Worm (Caenorhabditis elegans): ENCODE measurements around the gene T07D4.5.

The T07D4.5 gene

DNA sequence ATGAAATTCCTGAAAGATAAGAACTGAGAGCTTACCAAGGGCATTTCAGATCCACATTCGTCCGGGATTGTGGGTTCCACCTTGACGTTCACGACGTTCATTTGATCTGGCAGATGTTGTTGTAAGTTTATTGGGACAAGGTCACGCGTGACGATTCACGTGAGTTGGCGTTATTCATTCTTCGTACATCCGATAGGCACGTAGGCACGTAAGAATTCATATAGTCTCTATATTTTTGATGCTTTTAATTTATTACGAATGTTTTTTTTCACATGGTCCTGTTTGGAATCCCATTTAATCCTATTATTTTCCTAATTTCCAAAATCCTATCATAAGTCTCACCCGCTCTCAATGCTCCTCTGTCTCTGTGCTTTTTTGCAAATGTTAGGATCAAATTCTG, 27.8 kb upstream of the T07D4.5 start, which contains the start of gene B0457.4:
TSS of gene B0457.4 (minus strand) at position 101 of the 400 bp plus-strand sequence.
- TF ChIP-seq unc-62 (GFP tag; optimal IDR thresholded peaks at IDR 0.05) = no peak

DNA sequence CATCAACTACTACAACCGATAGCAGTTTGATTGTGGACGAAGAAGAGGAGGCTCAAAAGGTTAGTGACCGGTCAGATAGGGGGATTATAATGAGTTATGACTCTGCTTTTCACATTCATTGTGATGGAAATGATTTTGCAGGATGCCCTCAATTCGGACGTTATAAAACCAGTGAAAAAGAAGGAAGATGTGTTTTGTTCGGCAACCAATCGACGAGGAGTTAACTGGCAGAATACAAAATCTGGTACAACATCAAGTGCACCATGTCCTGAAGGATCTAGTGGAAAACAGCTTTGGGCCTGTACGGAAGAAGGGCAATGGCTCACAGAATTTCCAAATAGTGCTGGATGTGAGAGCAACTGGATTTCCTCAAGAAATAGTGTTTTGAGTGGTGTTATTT, 19.7 kb upstream of the T07D4.5 start:
- TF ChIP-seq unc-62 (GFP tag; optimal IDR thresholded peaks at IDR 0.05) = no peak

DNA sequence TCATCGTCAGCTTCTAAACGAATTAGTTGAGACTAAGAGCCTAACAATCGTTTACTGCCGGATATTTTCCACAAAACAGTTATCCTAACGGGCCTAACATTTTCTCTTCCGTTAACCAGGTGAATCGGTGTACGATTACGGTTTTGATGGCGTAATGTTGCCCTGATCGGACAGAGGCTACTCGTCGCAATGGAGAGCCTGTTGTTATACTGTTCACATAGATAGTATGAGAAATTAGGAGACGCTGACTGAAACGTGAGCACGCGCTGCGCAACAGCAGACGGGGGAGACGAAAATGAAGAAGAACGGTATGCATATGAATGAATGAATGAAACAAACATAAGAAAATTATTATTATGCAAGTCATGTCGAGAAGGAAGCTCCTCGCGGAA, 15.2 kb upstream of the T07D4.5 start:
- TF ChIP-seq unc-62 (GFP tag; optimal IDR thresholded peaks at IDR 0.05) = no peak

DNA sequence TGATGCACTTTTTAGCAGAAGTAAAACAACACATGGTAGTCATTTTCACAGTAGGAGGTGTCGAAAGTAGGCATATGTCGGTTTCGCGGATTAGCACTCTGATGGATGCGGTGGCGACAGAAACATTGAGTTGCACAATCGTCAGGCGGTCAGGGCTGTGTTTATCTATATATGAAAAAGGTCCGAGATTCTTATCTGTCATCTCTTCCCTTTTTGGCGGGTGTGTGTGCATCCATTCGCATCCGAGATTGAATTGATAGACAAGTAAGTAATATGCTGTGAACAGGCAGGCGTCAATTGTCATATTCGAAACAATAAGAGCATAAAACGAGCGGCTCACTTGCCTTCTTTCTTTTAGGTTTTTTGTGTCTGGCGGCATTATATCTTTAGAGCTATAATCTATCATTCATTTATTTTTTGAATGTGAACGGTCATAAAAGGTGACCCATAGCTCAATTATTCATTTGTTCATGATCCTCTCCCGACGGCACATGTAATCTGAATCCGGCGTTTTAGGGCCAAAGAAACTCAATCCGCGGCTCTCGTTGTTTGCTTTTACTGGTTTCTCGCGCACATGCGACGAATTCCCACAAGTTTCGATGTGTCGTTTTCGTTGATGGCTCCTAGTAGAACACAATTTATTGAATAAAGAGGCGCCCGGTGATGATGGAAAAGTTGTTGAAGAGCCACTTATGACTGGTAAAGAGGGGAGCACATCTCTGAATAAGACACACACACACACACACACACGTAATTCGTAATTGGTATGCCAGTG, 14.6 kb upstream of the T07D4.5 start:
- no peak for TF ChIP-seq unc-62 (GFP tag; optimal IDR thresholded peaks at IDR 0.05)

DNA sequence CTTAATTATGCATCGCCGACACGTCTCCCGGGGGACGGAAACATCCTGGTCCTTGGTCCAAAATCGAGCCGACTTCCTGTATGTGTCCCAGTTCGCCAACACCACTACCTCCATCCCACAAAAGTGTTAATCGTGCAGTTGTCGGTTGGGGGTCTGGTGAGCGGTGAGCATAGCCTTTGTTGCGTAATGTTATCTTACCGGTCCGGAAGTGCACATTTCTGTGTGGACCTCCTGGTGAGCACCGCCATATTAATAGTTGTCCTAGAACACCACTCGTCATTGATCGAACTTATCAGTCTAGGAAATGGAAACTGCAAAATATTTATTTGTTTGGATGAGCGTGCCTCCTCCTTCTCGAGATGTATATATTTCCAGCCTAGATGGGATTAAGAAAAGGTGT, 13.1 kb upstream of the T07D4.5 start:
- TF ChIP-seq unc-62 (GFP tag; optimal IDR thresholded peaks at IDR 0.05) = no peak

DNA sequence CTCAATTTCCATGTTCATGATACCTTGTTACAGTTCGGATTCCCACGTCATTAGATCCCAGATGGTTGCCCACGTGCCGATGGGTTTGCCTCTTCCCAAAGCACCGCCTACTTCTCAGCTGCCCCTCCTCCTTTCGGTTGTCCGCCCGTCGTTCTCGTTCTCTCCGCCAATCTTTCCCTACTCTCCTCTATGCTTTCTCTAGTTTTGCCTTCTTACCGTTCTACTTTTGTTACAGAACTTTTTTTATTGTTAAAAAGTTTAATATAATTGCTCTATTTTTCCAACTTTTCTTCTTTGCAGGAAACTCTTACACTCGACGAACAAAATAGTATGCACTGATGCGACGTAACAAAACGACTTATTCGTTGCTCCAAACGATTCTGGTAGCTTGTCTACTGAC, 12.4 kb upstream of the T07D4.5 start, which contains the start of gene lat-1:
TSS of gene lat-1 (plus strand) at position 301 of the 400 bp plus-strand sequence.
- TF ChIP-seq unc-62 (GFP tag; optimal IDR thresholded peaks at IDR 0.05) = no peak

DNA sequence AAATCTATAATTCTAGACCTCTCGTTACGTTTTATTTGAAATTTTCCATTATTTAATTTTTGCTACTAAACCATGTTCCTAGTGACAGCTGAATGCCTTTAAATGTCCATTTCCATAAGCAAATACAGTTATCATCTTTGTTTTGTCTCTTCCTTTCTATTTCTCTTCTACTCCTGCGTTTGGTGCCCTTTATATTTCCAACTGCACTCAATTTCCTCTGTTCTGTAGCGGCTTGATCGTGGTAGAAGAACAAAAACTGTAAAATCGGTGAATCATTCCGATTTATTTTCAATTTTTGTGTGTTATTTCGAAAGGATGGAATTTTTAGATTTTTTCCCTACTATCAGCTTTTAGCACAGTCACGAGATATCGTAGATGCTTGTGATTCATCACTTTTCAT, 11.8 kb upstream of the T07D4.5 start:
- TF ChIP-seq unc-62 (GFP tag; optimal IDR thresholded peaks at IDR 0.05) = no peak

DNA sequence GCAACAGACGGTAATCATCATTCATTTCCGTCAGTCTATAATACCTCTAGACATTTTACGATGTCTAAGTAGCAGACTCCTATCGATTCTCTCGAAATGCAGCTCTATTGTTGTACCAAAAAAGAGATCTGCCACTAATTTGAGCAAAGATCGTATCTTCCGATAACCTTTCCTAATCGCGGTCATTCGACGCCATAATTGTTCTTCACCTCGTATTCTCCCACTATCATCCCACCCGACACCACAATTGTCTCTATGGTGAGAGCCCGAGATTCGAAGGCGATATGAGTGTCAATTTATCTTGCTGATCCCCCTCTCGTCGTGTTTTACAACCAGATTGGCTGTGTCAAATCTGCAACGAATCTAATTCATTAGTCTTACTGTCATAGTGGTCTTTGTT, 11.3 kb upstream of the T07D4.5 start:
- no peak for TF ChIP-seq unc-62 (GFP tag; optimal IDR thresholded peaks at IDR 0.05)

DNA sequence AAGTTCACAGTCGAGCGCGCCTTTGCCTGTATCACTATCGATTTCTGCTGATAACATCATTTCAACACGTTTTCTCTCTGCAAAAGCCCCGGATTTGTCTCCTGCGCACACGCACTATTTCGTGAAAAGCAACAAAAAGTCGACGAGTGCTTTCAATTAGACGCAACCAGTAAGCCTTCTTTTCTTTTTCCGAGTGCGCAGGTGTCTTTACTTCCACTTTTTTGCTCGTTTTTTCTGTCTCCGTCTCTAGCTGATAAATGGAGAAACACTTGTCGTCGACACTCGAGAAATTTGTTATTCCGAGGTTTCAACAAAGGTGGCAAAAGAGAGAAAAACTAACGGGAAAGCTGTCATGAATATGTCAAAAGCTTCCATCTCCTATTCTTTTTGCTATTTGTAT, 7.5 kb upstream of the T07D4.5 start:
- no peak for TF ChIP-seq unc-62 (GFP tag; optimal IDR thresholded peaks at IDR 0.05)

DNA sequence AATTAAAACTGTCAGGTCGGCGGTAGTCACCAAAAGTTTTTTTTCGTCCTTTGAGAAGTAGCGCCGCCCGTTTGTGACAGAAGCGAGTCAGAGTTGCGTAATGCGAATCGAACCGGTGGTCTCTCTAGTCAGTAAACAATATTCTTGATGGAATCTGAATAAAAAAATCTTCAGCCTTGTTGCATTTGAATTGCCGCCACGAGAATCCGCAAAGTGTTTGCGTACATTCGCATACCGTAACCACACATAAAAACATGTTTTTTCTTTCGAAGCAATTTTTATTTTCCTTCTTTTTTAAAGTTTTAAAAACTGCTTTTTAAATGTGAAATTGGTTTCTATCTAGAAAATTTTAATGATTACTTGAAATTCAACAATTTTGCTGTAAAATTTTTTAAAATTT, 6.9 kb upstream of the T07D4.5 start:
- no peak for TF ChIP-seq unc-62 (GFP tag; optimal IDR thresholded peaks at IDR 0.05)

DNA sequence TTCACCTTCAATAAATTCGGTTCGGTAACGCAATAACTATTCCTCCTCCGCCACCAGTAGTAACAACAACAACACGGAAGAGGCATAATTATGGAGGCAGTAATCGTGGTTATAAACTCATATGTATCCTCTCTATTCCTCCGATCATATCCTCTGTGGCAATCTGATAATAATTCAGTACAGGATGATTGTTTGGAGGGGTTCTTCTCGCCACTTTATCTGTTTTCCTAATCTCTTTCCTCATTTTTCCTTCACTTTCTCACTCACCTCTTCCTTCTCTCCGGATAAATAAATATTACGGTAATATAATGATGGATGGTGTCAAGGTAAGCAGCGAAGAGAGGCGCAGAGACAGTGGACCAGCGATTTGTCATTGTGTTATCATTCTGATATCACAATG, 6.4 kb upstream of the T07D4.5 start:
- no peak for TF ChIP-seq unc-62 (GFP tag; optimal IDR thresholded peaks at IDR 0.05)

DNA sequence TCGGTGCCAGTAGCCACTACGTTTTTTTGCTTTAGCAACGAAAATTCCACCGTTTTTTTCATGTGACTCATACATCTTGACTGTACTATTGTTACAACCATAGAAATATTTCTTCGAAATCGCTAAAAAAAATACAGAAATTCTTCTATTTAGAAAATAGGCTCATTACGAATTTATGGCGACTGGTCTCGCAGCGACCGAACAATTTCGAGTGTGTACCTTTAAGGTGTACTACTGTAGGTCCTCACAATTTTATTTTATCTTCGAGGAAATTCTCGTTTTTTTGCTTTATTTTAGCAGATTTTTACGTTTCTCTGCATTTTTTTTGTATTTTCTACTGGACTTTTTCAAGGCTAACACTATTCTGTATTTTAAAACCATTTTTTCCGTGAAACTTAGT, 5.9 kb upstream of the T07D4.5 start:
- TF ChIP-seq unc-62 (GFP tag; optimal IDR thresholded peaks at IDR 0.05) = no peak

DNA sequence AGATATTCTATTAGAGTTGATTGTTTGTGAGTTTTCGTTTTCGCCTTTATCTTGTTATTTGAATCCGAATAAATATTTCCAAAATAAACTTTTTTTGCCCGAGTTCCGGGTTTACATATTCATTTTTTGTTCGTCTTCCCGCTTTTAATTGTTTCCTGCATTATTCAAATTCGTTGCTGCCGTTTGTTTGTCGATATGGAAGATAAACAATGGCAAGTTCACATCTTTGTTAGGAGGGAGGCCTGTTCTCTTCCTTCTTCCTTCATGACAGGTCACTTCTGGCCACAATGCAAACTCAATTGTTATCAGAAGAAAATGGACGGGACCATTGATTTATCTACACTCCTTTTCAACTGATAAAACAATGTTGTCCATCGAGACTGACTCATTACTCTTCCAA, 5.5 kb upstream of the T07D4.5 start:
- no peak for TF ChIP-seq unc-62 (GFP tag; optimal IDR thresholded peaks at IDR 0.05)

DNA sequence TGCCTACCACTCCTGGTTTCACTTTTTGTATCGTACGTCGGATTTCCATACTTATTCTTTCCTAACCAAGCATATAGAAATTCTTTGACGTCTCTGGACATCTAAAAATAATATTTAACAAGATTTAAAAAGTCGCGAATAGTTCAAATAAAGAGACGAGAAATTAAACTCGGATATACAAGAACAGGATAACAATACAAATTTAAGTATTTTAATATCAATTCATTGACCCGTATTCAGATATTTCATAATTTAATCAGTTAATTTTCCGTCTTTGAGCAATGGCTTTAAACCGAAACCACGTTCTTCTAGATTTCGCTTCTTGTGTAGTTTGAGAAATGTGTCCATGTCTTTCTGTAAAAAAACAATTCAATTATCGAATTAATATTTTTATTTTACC, 573 bp downstream of the T07D4.5 start, which contains the start of gene rha-1:
TSS of gene rha-1 (minus strand) at position 101 of the 400 bp plus-strand sequence.
- no peak for TF ChIP-seq unc-62 (GFP tag; optimal IDR thresholded peaks at IDR 0.05)

DNA sequence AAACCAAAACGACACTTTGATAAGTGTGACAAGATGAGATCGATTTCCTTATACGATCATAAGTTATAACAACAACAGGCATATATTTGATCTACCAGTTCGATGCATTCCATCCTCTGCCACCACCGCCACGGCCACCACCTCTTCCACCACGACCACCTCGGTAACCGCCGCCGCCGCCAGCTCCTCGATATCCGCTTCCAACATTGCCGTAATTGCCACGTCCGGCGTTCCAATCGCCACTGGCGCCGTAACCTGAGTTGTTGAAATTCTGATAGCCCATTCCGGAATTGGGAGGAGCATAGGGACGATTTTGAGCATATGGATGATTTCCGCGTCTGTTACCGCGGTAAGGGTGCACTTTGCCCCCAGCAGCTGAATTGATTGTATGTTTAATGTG, 5.6 kb downstream of the T07D4.5 start:
- TF ChIP-seq unc-62 (GFP tag; optimal IDR thresholded peaks at IDR 0.05) = no peak

DNA sequence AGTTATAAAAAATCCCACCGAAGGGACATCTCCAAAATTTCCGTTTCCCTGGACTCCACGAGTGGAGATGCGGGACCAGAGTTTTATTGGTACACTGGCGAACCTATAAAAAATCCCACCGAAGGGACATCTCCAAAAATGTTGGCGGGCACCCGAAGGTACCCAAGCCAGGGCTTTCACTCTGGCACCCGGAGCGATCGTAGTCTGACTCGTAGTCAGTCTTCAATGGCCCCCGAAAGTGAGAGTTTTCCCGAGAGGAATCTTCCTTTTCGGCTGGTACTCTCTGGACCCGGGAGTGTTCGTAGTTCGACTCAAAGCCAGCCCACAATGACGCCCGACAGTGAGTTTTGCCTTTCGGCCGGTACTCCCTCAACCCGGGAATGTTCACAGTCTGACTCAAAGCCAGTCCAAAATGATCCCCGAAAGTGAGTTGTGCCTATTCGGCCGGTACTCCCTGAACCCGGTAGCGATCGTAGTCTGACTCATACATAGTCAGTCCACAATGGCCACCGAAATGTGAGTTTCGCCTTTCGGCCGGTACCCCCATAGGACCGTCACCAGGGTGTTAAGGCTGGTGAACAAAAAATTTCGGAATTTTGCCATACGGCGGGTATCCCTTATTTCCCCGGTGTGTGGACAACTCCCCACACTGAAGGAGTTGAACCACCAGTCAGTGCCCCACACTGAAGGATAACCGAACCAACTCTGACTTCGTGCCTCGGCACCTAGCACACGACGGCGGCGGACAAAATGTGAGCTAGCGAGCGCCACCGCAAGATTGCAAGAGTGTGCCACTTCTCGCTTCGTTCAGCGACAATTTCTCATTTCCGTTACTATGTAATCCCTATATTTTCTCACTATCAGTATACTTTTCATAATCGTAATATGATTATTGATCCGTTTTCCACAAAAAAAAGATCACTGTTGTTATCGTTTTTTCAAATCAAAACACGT, 6.8 kb downstream of the T07D4.5 start:
- TF ChIP-seq unc-62 (GFP tag; optimal IDR thresholded peaks at IDR 0.05) = no peak

DNA sequence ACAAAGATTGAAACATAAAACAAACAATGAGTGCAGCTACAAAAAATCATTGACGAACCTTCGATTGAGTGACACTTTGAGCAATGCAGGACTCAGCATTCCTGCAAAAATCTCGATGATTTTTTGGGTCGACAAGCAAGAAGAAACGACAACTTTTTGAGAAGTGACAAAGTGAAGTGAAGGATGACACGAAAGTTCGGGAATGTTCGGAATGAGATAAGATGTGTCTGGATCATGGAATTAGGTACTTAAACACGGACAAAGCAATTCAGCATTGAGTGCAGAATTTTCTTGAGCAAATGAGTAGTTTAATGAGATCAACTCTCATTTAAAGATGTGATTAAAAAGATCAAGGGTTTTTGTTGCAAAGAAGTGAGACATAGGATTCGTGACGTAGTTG, 10.3 kb downstream of the T07D4.5 start, which contains the start of gene T07D4.2:
TSS of gene T07D4.2 (minus strand) at position 101 of the 400 bp plus-strand sequence.
- TF ChIP-seq unc-62 (GFP tag; optimal IDR thresholded peaks at IDR 0.05) = no peak

Measured in whole organism, dauer.